Worm (Caenorhabditis elegans) whole organism, late embryonic: ENCODE data around the gene prx-3.

ENCODE experiments used
- C08G9.2 ChIP-seq: sonication (generic microtip); optimal IDR thresholded peaks from 2 replicates; lab custom pipeline; 2016; ENCODE audit warnings: mild to moderate bottlenecking, missing genetic modification characterization, moderate library complexity, missing compliant biosample characterization
- C38D4.7 ChIP-seq: fragments of 200-800 bp; sonication (Bioruptor generic); optimal IDR thresholded peaks from 2 replicates; lab custom pipeline; 2018; ENCODE audit warnings: mild to moderate bottlenecking, missing genetic modification characterization, moderate library complexity, missing compliant biosample characterization
- K02D7.2 ChIP-seq: sonication (generic microtip); optimal IDR thresholded peaks from 2 replicates; lab custom pipeline; 2017; ENCODE audit warnings: mild to moderate bottlenecking, missing genetic modification characterization, missing compliant biosample characterization
- K09A11.1 ChIP-seq: sonication (generic microtip); optimal IDR thresholded peaks from 2 replicates; lab custom pipeline; 2017; ENCODE audit warnings: antibody characterized with exemption, mild to moderate bottlenecking, missing genetic modification characterization, missing compliant biosample characterization; ENCODE audit not compliant: insufficient read depth
- T23F11.4 ChIP-seq: fragments of 200-800 bp; sonication (Bioruptor generic); optimal IDR thresholded peaks from 2 replicates; lab custom pipeline; 2018; ENCODE audit warnings: mild to moderate bottlenecking, missing genetic modification characterization, missing compliant biosample characterization
- Y22D7AL.16 ChIP-seq: sonication (generic microtip); optimal IDR thresholded peaks from 2 replicates; lab custom pipeline; 2016; ENCODE audit warnings: missing genetic modification characterization, missing compliant biosample characterization
- ahr-1 ChIP-seq: sonication (generic microtip); optimal IDR thresholded peaks from 2 replicates; lab custom pipeline; 2016; ENCODE audit warnings: missing genetic modification characterization, missing compliant biosample characterization
- ama-1 ChIP-seq: fragments of 150-350 bp; optimal IDR thresholded peaks from 2 replicates; lab custom pipeline; 2014
- ceh-14 ChIP-seq: sonication (generic microtip); optimal IDR thresholded peaks from 2 replicates; lab custom pipeline; 2016; ENCODE audit warnings: missing genotype, missing genetic modification characterization, missing compliant biosample characterization
- ceh-19 ChIP-seq: fragments of 200-800 bp; sonication (Bioruptor generic); optimal IDR thresholded peaks from 2 replicates; lab custom pipeline; 2018; ENCODE audit warnings: mild to moderate bottlenecking, missing genetic modification characterization, missing compliant biosample characterization
- ceh-2 ChIP-seq: sonication (generic microtip); optimal IDR thresholded peaks from 2 replicates; lab custom pipeline; 2016; ENCODE audit warnings: missing genotype, missing genetic modification characterization, missing compliant biosample characterization
- ceh-22 ChIP-seq: sonication (generic microtip); optimal IDR thresholded peaks from 2 replicates; lab custom pipeline; 2017; ENCODE audit warnings: missing biosample characterization, missing genetic modification characterization
- ceh-24 ChIP-seq: sonication (generic microtip); optimal IDR thresholded peaks from 2 replicates; lab custom pipeline; 2016; ENCODE audit warnings: mild to moderate bottlenecking, missing genetic modification characterization, missing compliant biosample characterization
- ceh-30 ChIP-seq: fragments of 150-350 bp; optimal IDR thresholded peaks from 2 replicates; lab custom pipeline; 2014; ENCODE audit warnings: missing biosample characterization, missing genetic modification characterization
- ceh-31 ChIP-seq: sonication (generic microtip); optimal IDR thresholded peaks from 2 replicates; lab custom pipeline; 2016; ENCODE audit warnings: missing genetic modification characterization, missing compliant biosample characterization
- ceh-34 ChIP-seq: sonication (generic microtip); optimal IDR thresholded peaks from 2 replicates; lab custom pipeline; 2016; ENCODE audit warnings: mild to moderate bottlenecking, missing genetic modification characterization, missing compliant biosample characterization
- ceh-45 ChIP-seq: fragments of 200-800 bp; sonication (Bioruptor generic); IDR thresholded peaks from 2 replicates; pipeline ENCODE4 v1.3.6; 2022; ENCODE audit warnings: missing genetic modification reagents, missing genetic modification characterization, missing compliant biosample characterization
- ceh-6 ChIP-seq: fragments of 200-800 bp; sonication (Bioruptor generic); optimal IDR thresholded peaks from 2 replicates; lab custom pipeline; 2018; ENCODE audit warnings: mild to moderate bottlenecking, missing genetic modification characterization, missing compliant biosample characterization
- che-1 ChIP-seq: sonication (generic microtip); optimal IDR thresholded peaks from 2 replicates; lab custom pipeline; 2016; ENCODE audit warnings: mild to moderate bottlenecking, missing genetic modification characterization, missing compliant biosample characterization
- dmd-4 ChIP-seq: sonication (generic microtip); optimal IDR thresholded peaks from 2 replicates; lab custom pipeline; 2016; ENCODE audit warnings: borderline replicate concordance, missing genetic modification characterization, missing compliant biosample characterization
- elt-4 ChIP-seq: sonication (generic microtip); optimal IDR thresholded peaks from 2 replicates; lab custom pipeline; 2016; ENCODE audit warnings: missing genetic modification characterization, missing compliant biosample characterization
- ets-4 ChIP-seq: sonication (generic microtip); optimal IDR thresholded peaks from 2 replicates; lab custom pipeline; 2016; ENCODE audit warnings: missing genetic modification characterization, missing compliant biosample characterization
- eyg-1 ChIP-seq: sonication (generic microtip); optimal IDR thresholded peaks from 2 replicates; lab custom pipeline; 2016; ENCODE audit warnings: missing genotype, missing genetic modification characterization, missing compliant biosample characterization
- fax-1 ChIP-seq: sonication (generic microtip); optimal IDR thresholded peaks from 2 replicates; lab custom pipeline; 2016; ENCODE audit warnings: missing genotype, missing genetic modification characterization, missing compliant biosample characterization
- fkh-10 ChIP-seq: fragments of 150-350 bp; optimal IDR thresholded peaks from 2 replicates; lab custom pipeline; 2014; ENCODE audit warnings: missing biosample characterization, missing genetic modification reagents, missing genetic modification characterization
- hlh-13 ChIP-seq: fragments of 200-800 bp; sonication (Bioruptor generic); optimal IDR thresholded peaks from 2 replicates; lab custom pipeline; 2018; ENCODE audit warnings: mild to moderate bottlenecking, missing genetic modification characterization, missing compliant biosample characterization
- hlh-6 ChIP-seq: sonication (generic microtip); optimal IDR thresholded peaks from 2 replicates; lab custom pipeline; 2016; ENCODE audit warnings: missing genotype, missing genetic modification characterization, missing compliant biosample characterization
- madf-2 ChIP-seq: sonication (generic microtip); optimal IDR thresholded peaks from 2 replicates; lab custom pipeline; 2017; ENCODE audit warnings: missing genetic modification characterization, missing compliant biosample characterization
- mec-3 ChIP-seq: sonication (generic microtip); optimal IDR thresholded peaks from 2 replicates; lab custom pipeline; 2016; ENCODE audit warnings: borderline replicate concordance, missing genetic modification characterization, missing compliant biosample characterization
- nfya-1 ChIP-seq: sonication (generic microtip); optimal IDR thresholded peaks from 2 replicates; lab custom pipeline; 2017; ENCODE audit warnings: missing genetic modification characterization, mild to moderate bottlenecking, missing compliant biosample characterization, antibody characterized with exemption, moderate library complexity
- nhr-232 ChIP-seq: sonication (generic microtip); optimal IDR thresholded peaks from 2 replicates; lab custom pipeline; 2016; ENCODE audit warnings: missing genetic modification characterization, missing compliant biosample characterization
- npax-4 ChIP-seq: sonication (generic microtip); optimal IDR thresholded peaks from 2 replicates; lab custom pipeline; 2016; ENCODE audit warnings: missing genetic modification characterization, missing compliant biosample characterization
- pat-9 ChIP-seq: fragments of 200-800 bp; sonication (Bioruptor generic); optimal IDR thresholded peaks from 2 replicates; lab custom pipeline; 2018; ENCODE audit warnings: mild to moderate bottlenecking, missing genetic modification characterization, moderate library complexity, missing compliant biosample characterization
- pax-1 ChIP-seq: fragments of 150-350 bp; optimal IDR thresholded peaks from 2 replicates; lab custom pipeline; 2014; ENCODE audit warnings: missing biosample characterization, missing genetic modification characterization
- pha-4 ChIP-seq: fragments of 150-350 bp; optimal IDR thresholded peaks from 2 replicates; lab custom pipeline; 2018; ENCODE audit warnings: missing biosample characterization, missing genetic modification reagents, missing genetic modification characterization
- pqm-1 ChIP-seq: sonication (generic microtip); optimal IDR thresholded peaks from 2 replicates; lab custom pipeline; 2016; ENCODE audit warnings: missing genetic modification characterization, missing compliant biosample characterization
- pros-1 ChIP-seq: fragments of 150-350 bp; optimal IDR thresholded peaks from 2 replicates; lab custom pipeline; 2014; ENCODE audit warnings: missing biosample characterization, missing genetic modification reagents, missing genetic modification characterization
- ref-2 ChIP-seq: sonication (generic microtip); optimal IDR thresholded peaks from 2 replicates; lab custom pipeline; 2016; ENCODE audit warnings: missing genetic modification characterization, missing compliant biosample characterization
- sdc-2 ChIP-seq: sonication (generic microtip); optimal IDR thresholded peaks from 2 replicates; lab custom pipeline; 2016; ENCODE audit warnings: missing genotype, missing genetic modification characterization, missing compliant biosample characterization
- sox-2 ChIP-seq: fragments of 200-800 bp; sonication (Bioruptor generic); IDR thresholded peaks from 2 replicates; pipeline ENCODE4 v1.3.6; 2022; ENCODE audit warnings: missing genetic modification reagents, missing genetic modification characterization, missing compliant biosample characterization
- sox-4 ChIP-seq: sonication (generic microtip); optimal IDR thresholded peaks from 2 replicates; lab custom pipeline; 2017; ENCODE audit warnings: mild to moderate bottlenecking, missing genetic modification characterization, inconsistent platforms, missing compliant biosample characterization
- syd-9 ChIP-seq: sonication (generic microtip); optimal IDR thresholded peaks from 2 replicates; lab custom pipeline; 2016; ENCODE audit warnings: mild to moderate bottlenecking, missing genetic modification characterization, moderate library complexity, missing compliant biosample characterization
- ttx-3 ChIP-seq: sonication (generic microtip); optimal IDR thresholded peaks from 2 replicates; lab custom pipeline; 2016; ENCODE audit warnings: missing genetic modification reagents, missing genetic modification characterization, missing compliant biosample characterization
- unc-3 ChIP-seq, 2 experiments: fragments of 200-800 bp in 1 of 2; sonication (Bioruptor generic) in 1 of 2; sonication (generic microtip) in 1 of 2; conservative IDR thresholded peaks in 1 of 2; optimal IDR thresholded peaks in 1 of 2; 2 replicates each; pipeline versions ENCODE4 v1.3.6 to Lab custom; 2016 to 2022; ENCODE audit warnings: missing compliant biosample characterization in 2 of 2, missing genetic modification characterization in 2 of 2, missing genetic modification reagents in 1 of 2
- unc-42 ChIP-seq: sonication (generic microtip); optimal IDR thresholded peaks from 2 replicates; lab custom pipeline; 2016; ENCODE audit warnings: missing genotype, missing genetic modification characterization, missing compliant biosample characterization
- unc-55 ChIP-seq: sonication (generic microtip); optimal IDR thresholded peaks from 2 replicates; lab custom pipeline; 2017; ENCODE audit warnings: missing biosample characterization, missing genetic modification reagents, missing genetic modification characterization
- zip-5 ChIP-seq: sonication (generic microtip); optimal IDR thresholded peaks from 2 replicates; lab custom pipeline; 2016; ENCODE audit warnings: missing genetic modification characterization, missing compliant biosample characterization

Gene prx-3

ce11 chrX:6134423-6134822, 21.7 kb upstream of the prx-3 start (continued):
- TF ChIP-seq ceh-30 (tag; lab: Kevin White, UChicago) (no peak), ref-2 (tag; lab: Kevin White, UChicago) (peak; percentile 39), C38D4.7 (GFP tag; lab: Kevin White, UChicago) (no peak), sox-2 (no peak), syd-9 (tag; lab: Kevin White, UChicago) (peak; percentile 21), elt-4 (tag; lab: Kevin White, UChicago) (no peak), pat-9 (tag; lab: Kevin White, UChicago) (no peak), ceh-34 (tag; lab: Kevin White, UChicago) (peak; percentile 40), hlh-6 (peak; percentile 66), dmd-4 (tag; lab: Kevin White, UChicago) (no peak), ceh-45 (GFP tag; lab: Robert Waterston, UW) (no peak), ama-1 (no peak), ceh-24 (tag; lab: Kevin White, UChicago) (no peak), ahr-1 (tag; lab: Kevin White, UChicago) (no peak), eyg-1 (tag; lab: Kevin White, UChicago) (no peak), Y22D7AL.16 (no peak), ceh-19 (GFP tag; lab: Kevin White, UChicago) (peak; percentile 70), ceh-14 (tag; lab: Kevin White, UChicago) (peak; percentile 36), hlh-13 (GFP tag; lab: Kevin White, UChicago) (no peak), ceh-2 (tag; lab: Kevin White, UChicago) (no peak), ceh-6 (GFP tag; lab: Kevin White, UChicago) (no peak), ceh-31 (tag; lab: Kevin White, UChicago) (peak; percentile 56), ceh-22 (tag; lab: Kevin White, UChicago) (no peak), unc-42 (tag; lab: Kevin White, UChicago) (peak; percentile 48), fkh-10 (no peak), nhr-232 (tag; lab: Kevin White, UChicago) (no peak), che-1 (tag; lab: Kevin White, UChicago) (peak; percentile 28), sdc-2 (peak; percentile 16), zip-5 (tag; lab: Kevin White, UChicago) (no peak), nfya-1 (tag; lab: Kevin White, UChicago) (peak; percentile 6), pha-4 (no peak), K09A11.1 (tag; lab: Kevin White, UChicago) (no peak), C08G9.2 (peak; percentile 4), unc-3 (GFP tag; conservative IDR thresholded peaks at IDR 0.05; lab: Robert Waterston, UW) (no peak), unc-3 (tag; optimal IDR thresholded peaks at IDR 0.05; lab: Kevin White, UChicago) (peak; percentile 43), unc-55 (no peak)

- TF ChIP-seq mec-3 (tag; lab: Kevin White, UChicago) (no peak), ttx-3 (no peak), T23F11.4 (GFP tag; lab: Kevin White, UChicago) (no peak), ets-4 (tag; lab: Kevin White, UChicago) (no peak), che-1 (tag; lab: Kevin White, UChicago) (no peak), sox-4 (tag; lab: Kevin White, UChicago) (no peak), hlh-6 (no peak), ceh-31 (tag; lab: Kevin White, UChicago) (no peak), pros-1 (tag; lab: Kevin White, UChicago) (no peak), npax-4 (tag; lab: Kevin White, UChicago) (no peak), madf-2 (no peak), unc-3 (GFP tag; conservative IDR thresholded peaks at IDR 0.05; lab: Robert Waterston, UW) (no peak), unc-3 (tag; optimal IDR thresholded peaks at IDR 0.05; lab: Kevin White, UChicago) (no peak), pax-1 (tag; lab: Kevin White, UChicago) (no peak), fax-1 (tag; lab: Kevin White, UChicago) (no peak), pqm-1 (tag; lab: Kevin White, UChicago) (no peak), K02D7.2 (tag; lab: Kevin White, UChicago) (no peak), ref-2 (tag; lab: Kevin White, UChicago) (no peak), sox-2 (no peak), elt-4 (tag; lab: Kevin White, UChicago) (no peak)
- TF ChIP-seq, all 69 proteins: peak for 0
Observed at ce11 chrX:6129277-6129676, 16.6 kb upstream of the prx-3 start.
